Fruit fly (Drosophila melanogaster): ENCODE results near the gene CG12219.

CG12219 gene

DNA sequence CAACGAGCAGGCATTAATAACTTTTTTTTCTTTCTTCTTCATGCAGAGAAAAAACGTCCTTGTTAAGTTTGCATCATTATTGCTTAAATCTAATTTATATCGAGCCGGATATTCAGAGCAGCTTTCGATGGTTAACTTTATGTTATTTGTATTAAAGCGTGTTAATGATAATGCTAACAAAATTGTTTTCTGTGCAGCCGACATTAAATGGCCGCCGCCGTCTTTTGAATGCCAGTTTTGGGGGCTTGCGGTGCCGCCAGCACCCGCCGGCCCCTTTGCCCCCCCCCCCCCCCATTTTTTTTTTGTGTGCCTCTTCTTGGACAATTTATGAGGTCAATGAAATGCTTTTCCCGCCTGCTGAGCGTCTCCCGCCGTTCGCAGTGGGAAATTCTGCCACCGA lies 10.4 kb upstream of the CG12219 start:
- no peak for TF ChIP-seq tup (GFP tag; optimal IDR thresholded peaks at IDR 0.05)
- TF ChIP-seq CG33213 (GFP tag; optimal IDR thresholded peaks at IDR 0.05), result no peak
- TF ChIP-seq her (GFP tag; optimal IDR thresholded peaks at IDR 0.05), result no peak
- TF ChIP-seq Fer1 (GFP tag; optimal IDR thresholded peaks at IDR 0.05), result peak; percentile 16
- TF ChIP-seq CG8089 (GFP tag; optimal IDR thresholded peaks at IDR 0.05), result no peak
- TF ChIP-seq crol (GFP tag; IDR thresholded peaks at IDR 0.05), result peak; percentile 65
- TF ChIP-seq en (GFP tag; optimal IDR thresholded peaks at IDR 0.05), result no peak
- TF ChIP-seq CG12391 (tag; optimal IDR thresholded peaks at IDR 0.05), result peak; percentile 11
- TF ChIP-seq CG17385 (GFP tag; optimal IDR thresholded peaks at IDR 0.05), result peak; percentile 9
- peak; percentile 22; the same call in 1 of the 3 replicates for TF ChIP-seq ci (GFP tag; IDR thresholded peaks at IDR 0.05)
- 0 out of 2 replicates have a peak, but pooled peaks have one; percentile 28 for TF ChIP-seq Xrp1 (GFP tag; IDR thresholded peaks at IDR 0.05)
- no peak for TF ChIP-seq kay (GFP tag; optimal IDR thresholded peaks at IDR 0.05)
- TF ChIP-seq CG17361 (GFP tag; IDR thresholded peaks at IDR 0.05), result 0 out of 3 replicates have a peak, but pooled peaks have one; percentile 22
- TF ChIP-seq CG13424 (tag; optimal IDR thresholded peaks at IDR 0.05), result peak; percentile 8
- peak; percentile 34; the same call in 1 of the 2 replicates for TF ChIP-seq ttk (GFP tag; IDR thresholded peaks at IDR 0.05)
- peak; percentile 17 for TF ChIP-seq Abd-B (GFP tag; optimal IDR thresholded peaks at IDR 0.05)
- TF ChIP-seq Meics (GFP tag; optimal IDR thresholded peaks at IDR 0.05), result peak; percentile 15
- TF ChIP-seq Bdp1 (GFP tag; optimal IDR thresholded peaks at IDR 0.05), result no peak
- 0 out of 2 replicates have a peak, but pooled peaks have one; percentile 24 for TF ChIP-seq HLH3B (GFP tag; IDR thresholded peaks at IDR 0.05)
- TF ChIP-seq mirr (GFP tag; optimal IDR thresholded peaks at IDR 0.05), result no peak
- peak; percentile 53 for TF ChIP-seq Rfx (GFP tag; IDR thresholded peaks at IDR 0.05)
- TF ChIP-seq stwl (tag; optimal IDR thresholded peaks at IDR 0.05), result no peak
- TF ChIP-seq CoRest (tag; optimal IDR thresholded peaks at IDR 0.05), result no peak
- peak; percentile 71 for TF ChIP-seq sens (GFP tag)
- TF ChIP-seq CG9797 (GFP tag; optimal IDR thresholded peaks at IDR 0.05), result no peak
- no peak for TF ChIP-seq CG12236 (GFP tag; optimal IDR thresholded peaks at IDR 0.05)
- peak; percentile 61 for TF ChIP-seq CG18599 (GFP tag; optimal IDR thresholded peaks at IDR 0.05)
- peak; percentile 36 for TF ChIP-seq CG2678 (tag; optimal IDR thresholded peaks at IDR 0.05)
- no peak for TF ChIP-seq tll (GFP tag; optimal IDR thresholded peaks at IDR 0.05)
- peak; percentile 1 for TF ChIP-seq lilli (GFP tag; optimal IDR thresholded peaks at IDR 0.05)
- TF ChIP-seq CG7963 (GFP tag; IDR thresholded peaks at IDR 0.05; ENCODE audit: partially characterized antibody), result no peak
- peak; percentile 22 for TF ChIP-seq ind (GFP tag; optimal IDR thresholded peaks at IDR 0.05)
- TF ChIP-seq crc (GFP tag; optimal IDR thresholded peaks at IDR 0.05), result no peak
- TF ChIP-seq Hmr (GFP tag; optimal IDR thresholded peaks at IDR 0.05), result peak; percentile 17
- peak; percentile 78 for TF ChIP-seq Med (GFP tag)
- peak; percentile 51 for TF ChIP-seq abd-A (tag; optimal IDR thresholded peaks at IDR 0.05)
- TF ChIP-seq lab (GFP tag; optimal IDR thresholded peaks at IDR 0.05), result peak; percentile 49
- peak; percentile 13 for TF ChIP-seq CG10147 (GFP tag; optimal IDR thresholded peaks at IDR 0.05)
- TF ChIP-seq sqz (GFP tag; optimal IDR thresholded peaks at IDR 0.05), result peak; percentile 7
- TF ChIP-seq CG30403 (GFP tag; optimal IDR thresholded peaks at IDR 0.05), result peak; percentile 15
- 0 out of 2 replicates have a peak, but pooled peaks have one; percentile 7 for TF ChIP-seq CG9215 (GFP tag; IDR thresholded peaks at IDR 0.05)
- peak; percentile 22 for TF ChIP-seq fd96Cb (tag; optimal IDR thresholded peaks at IDR 0.05)
- TF ChIP-seq PHDP (tag; optimal IDR thresholded peaks at IDR 0.05), result peak; percentile 10
- peak; percentile 5 for TF ChIP-seq bcd (GFP tag; optimal IDR thresholded peaks at IDR 0.05)
- TF ChIP-seq CG6689 (GFP tag; IDR thresholded peaks at IDR 0.05), result peak; percentile 27; the same call in 1 of the 2 replicates
- no peak for TF ChIP-seq fd102C (GFP tag; optimal IDR thresholded peaks at IDR 0.05)
- TF ChIP-seq CkIIα-i1 (GFP tag; IDR thresholded peaks at IDR 0.05), result no peak
- no peak for TF ChIP-seq ase (GFP tag; IDR thresholded peaks at IDR 0.05)
- peak; percentile 36 for TF ChIP-seq nmo (GFP tag; optimal IDR thresholded peaks at IDR 0.05)
- peak; percentile 34 for TF ChIP-seq CG7839 (tag; optimal IDR thresholded peaks at IDR 0.05)
